Fruit fly (Drosophila melanogaster) whole organism: Measurements from ENCODE around the gene sqd.

Experiments used
- CG8478 ChIP-seq: fragments of >200 bp; optimal IDR thresholded peaks from 2 replicates; lab custom pipeline; 2018; ENCODE audit warnings: inconsistent platforms
- Dll ChIP-seq: fragments of >200 bp; optimal IDR thresholded peaks from 2 replicates; lab custom pipeline; 2017
- EcR ChIP-seq, 2 experiments: fragments of >200 bp; optimal IDR thresholded peaks; 2 replicates each; lab custom pipeline; 2017; ENCODE audit warnings: missing biosample characterization in 2 of 2, missing genetic modification characterization in 2 of 2, missing genetic modification reagents in 2 of 2
- pan ChIP-seq: fragments of >200 bp; optimal IDR thresholded peaks from 2 replicates; lab custom pipeline; 2017
- psq ChIP-seq: fragments of >200 bp; optimal IDR thresholded peaks from 2 replicates; lab custom pipeline; 2017
- usp ChIP-seq: fragments of >200 bp; optimal IDR thresholded peaks from 2 replicates; lab custom pipeline; 2017; ENCODE audit warnings: missing biosample characterization, missing genetic modification characterization, mixed read lengths

- TF ChIP-seq psq (lab: Kevin White, UChicago): no peak
- no peak for TF ChIP-seq CG8478 (lab: Kevin White, UChicago)
- no peak for TF ChIP-seq usp (GFP tag; lab: Kevin White, UChicago)
- no peak for TF ChIP-seq pan (lab: Kevin White, UChicago)
- peak in 1 of 2 experiments; percentile 71 for TF ChIP-seq EcR (GFP tag; optimal IDR thresholded peaks at IDR 0.05; lab: Kevin White, UChicago)
- TF ChIP-seq Dll (lab: Kevin White, UChicago): no peak
Measured at dm6 chr3R:13647734-13648541, 1.8 kb upstream of the sqd start.
